Fruit fly (Drosophila melanogaster) whole organism, embryonic: ENCODE measurements around the gene CG1233.

ENCODE experiments used
- CG10431 ChIP-seq: fragments of 200-800 bp; sonication (Bioruptor generic); optimal IDR thresholded peaks from 3 replicates; lab custom pipeline; 2018; ENCODE audit warnings: missing biosample characterization, mild to moderate bottlenecking, missing genetic modification characterization
- CG10543 ChIP-seq: fragments of 200-800 bp; sonication (Bioruptor generic); optimal IDR thresholded peaks from 3 replicates; lab custom pipeline; 2017; ENCODE audit warnings: missing biosample characterization, mild to moderate bottlenecking, missing genetic modification characterization, moderate library complexity
- CG11247 ChIP-seq: fragments of 200-800 bp; sonication (Bioruptor generic); IDR thresholded peaks from 2 replicates; pipeline ENCODE4 v1.3.6; 2022; ENCODE audit warnings: missing biosample characterization, missing genetic modification characterization
- CG14667 ChIP-seq: fragments of 200-800 bp; sonication (Bioruptor generic); IDR thresholded peaks from 2 replicates; pipeline ENCODE4 v1.3.6; 2022; ENCODE audit warnings: missing biosample characterization, missing genetic modification characterization
- CG1602 ChIP-seq: fragments of 200-800 bp; sonication (Bioruptor generic); optimal IDR thresholded peaks from 3 replicates; lab custom pipeline; 2016; ENCODE audit warnings: missing biosample characterization, missing genetic modification characterization
- CG17802 ChIP-seq: fragments of 200-800 bp; sonication (Bioruptor generic); optimal IDR thresholded peaks from 2 replicates; lab custom pipeline; 2018; ENCODE audit warnings: missing biosample characterization, mild to moderate bottlenecking, missing genetic modification characterization, moderate library complexity
- CG2199 ChIP-seq: fragments of 200-800 bp; sonication (Bioruptor generic); IDR thresholded peaks from 3 replicates; pipeline ENCODE4 v1.3.6; 2022; ENCODE audit warnings: missing biosample characterization, missing genetic modification characterization
- CG3281 ChIP-seq: fragments of 200-800 bp; sonication (Bioruptor generic); optimal IDR thresholded peaks from 3 replicates; lab custom pipeline; 2017; ENCODE audit warnings: missing biosample characterization, mild to moderate bottlenecking, missing genetic modification characterization
- CG3726 ChIP-seq: fragments of 200-800 bp; sonication (Bioruptor generic); IDR thresholded peaks from 3 replicates; pipeline ENCODE4, ENCODE4 v1.3.6; 2022; ENCODE audit warnings: missing biosample characterization, missing genetic modification characterization
- CG4282 ChIP-seq: fragments of 200-800 bp; sonication (Bioruptor generic); optimal IDR thresholded peaks from 2 replicates; lab custom pipeline; 2016; ENCODE audit warnings: missing biosample characterization, missing genetic modification characterization
- CG4328 ChIP-seq: fragments of 200-800 bp; sonication (Bioruptor generic); optimal IDR thresholded peaks from 3 replicates; lab custom pipeline; 2017; ENCODE audit warnings: missing biosample characterization, missing genetic modification reagents, missing genetic modification characterization
- CG6683 ChIP-seq: fragments of 200-800 bp; sonication (Bioruptor generic); optimal IDR thresholded peaks from 2 replicates; lab custom pipeline; 2017; ENCODE audit warnings: missing biosample characterization, mild to moderate bottlenecking, missing genetic modification characterization, missing genetic modification reagents
- CG6813 ChIP-seq: fragments of 200-800 bp; sonication (Bioruptor generic); optimal IDR thresholded peaks from 2 replicates; lab custom pipeline; 2017; ENCODE audit warnings: missing biosample characterization, missing genetic modification characterization, mild to moderate bottlenecking, moderate library complexity, missing genetic modification reagents
- Fer1 ChIP-seq: fragments of 200-800 bp; sonication (Bioruptor generic); optimal IDR thresholded peaks from 2 replicates; lab custom pipeline; 2017; ENCODE audit warnings: missing biosample characterization, mild to moderate bottlenecking, missing genetic modification characterization
- Fer2 ChIP-seq: fragments of 200-800 bp; sonication (Bioruptor generic); optimal IDR thresholded peaks from 2 replicates; lab custom pipeline; 2018; ENCODE audit warnings: missing biosample characterization, mild to moderate bottlenecking, missing genetic modification characterization, moderate library complexity
- HLH4C ChIP-seq: fragments of 200-800 bp; sonication (Bioruptor generic); IDR thresholded peaks from 3 replicates; pipeline ENCODE4 v1.3.6; 2022; ENCODE audit warnings: missing biosample characterization, missing genetic modification characterization; ENCODE audit not compliant: partially characterized antibody
- Hmx ChIP-seq: fragments of 200-800 bp; sonication (Bioruptor generic); optimal IDR thresholded peaks from 2 replicates; lab custom pipeline; 2016; ENCODE audit warnings: missing biosample characterization, missing genetic modification characterization
- Hr78 ChIP-seq, 2 experiments: fragments of 200-800 bp in 1 of 2; fragments of >200 bp in 1 of 2; sonication (Bioruptor generic) in 1 of 2; optimal IDR thresholded peaks; 2 replicates each; lab custom pipeline; 2017 to 2019; ENCODE audit warnings: missing biosample characterization in 2 of 2, missing genetic modification characterization in 2 of 2, mild to moderate bottlenecking in 1 of 2, moderate library complexity in 1 of 2
- Meics ChIP-seq: fragments of 200-800 bp; sonication (Bioruptor generic); optimal IDR thresholded peaks from 2 replicates; lab custom pipeline; 2017; ENCODE audit warnings: missing biosample characterization, mild to moderate bottlenecking, missing genetic modification characterization
- Neu2 ChIP-seq: fragments of 200-800 bp; sonication (Bioruptor generic); optimal IDR thresholded peaks from 3 replicates; lab custom pipeline; 2016; ENCODE audit warnings: missing biosample characterization, missing genetic modification characterization, borderline replicate concordance
- Nf-YB ChIP-seq: fragments of 200-800 bp; sonication (Bioruptor generic); optimal IDR thresholded peaks from 3 replicates; lab custom pipeline; 2019; ENCODE audit warnings: missing biosample characterization, mild to moderate bottlenecking, missing genetic modification characterization, moderate library complexity
- Optix ChIP-seq: fragments of 200-800 bp; sonication (Bioruptor generic); IDR thresholded peaks from 3 replicates; pipeline ENCODE4 v1.3.6; 2022; ENCODE audit warnings: missing biosample characterization, missing genetic modification characterization
- Ptx1 ChIP-seq: fragments of 200-800 bp; sonication (Bioruptor generic); IDR thresholded peaks from 2 replicates; pipeline ENCODE4 v1.3.6; 2022; ENCODE audit warnings: missing biosample characterization, missing genetic modification characterization
- Scr ChIP-seq: fragments of 200-800 bp; sonication (Bioruptor generic); IDR thresholded peaks from 2 replicates; pipeline ENCODE4 v1.3.6; 2022; ENCODE audit warnings: missing biosample characterization, missing genetic modification characterization; ENCODE audit not compliant: partially characterized antibody
- Spps ChIP-seq: fragments of 200-800 bp; sonication (Bioruptor generic); optimal IDR thresholded peaks from 2 replicates; lab custom pipeline; 2018; ENCODE audit warnings: missing biosample characterization, mild to moderate bottlenecking, missing genetic modification characterization
- Sry-δ ChIP-seq: fragments of 200-800 bp; sonication (Bioruptor generic); optimal IDR thresholded peaks from 2 replicates; lab custom pipeline; 2016; ENCODE audit warnings: missing biosample characterization, missing genetic modification characterization
- Trl ChIP-seq, 3 experiments: fragments of >200 bp in 2 of 3; fragments of 200-800 bp in 1 of 3; sonication (Bioruptor generic) in 1 of 3; optimal IDR thresholded peaks; 2 replicates in 1 of 3; 3 replicates in 2 of 3; lab custom pipeline; 2016 to 2017; ENCODE audit warnings: missing biosample characterization in 1 of 3, missing genetic modification characterization in 1 of 3
- abd-A ChIP-seq: fragments of 200-800 bp; sonication (Bioruptor generic); optimal IDR thresholded peaks from 3 replicates; lab custom pipeline; 2019; ENCODE audit warnings: missing biosample characterization, mild to moderate bottlenecking, missing genetic modification characterization, moderate library complexity
- al ChIP-seq: fragments of 200-800 bp; sonication (Bioruptor generic); IDR thresholded peaks from 2 replicates; pipeline ENCODE4 v1.3.6; 2022; ENCODE audit warnings: missing biosample characterization, missing genetic modification characterization
- chinmo ChIP-seq: fragments of 200-800 bp; sonication (Bioruptor generic); IDR thresholded peaks from 4 replicates; pipeline ENCODE4 v1.3.6; 2022; ENCODE audit warnings: missing biosample characterization, missing genetic modification characterization; ENCODE audit not compliant: partially characterized antibody
- crc ChIP-seq: fragments of 200-800 bp; sonication (Bioruptor generic); optimal IDR thresholded peaks from 2 replicates; lab custom pipeline; 2016; ENCODE audit warnings: missing biosample characterization, missing genetic modification characterization
- da ChIP-seq: fragments of 200-800 bp; sonication (Bioruptor generic); optimal IDR thresholded peaks from 2 replicates; lab custom pipeline; 2016; ENCODE audit warnings: missing biosample characterization, missing genetic modification characterization
- eyg ChIP-seq: fragments of 200-800 bp; sonication (Bioruptor generic); optimal IDR thresholded peaks from 3 replicates; lab custom pipeline; 2016; ENCODE audit warnings: missing biosample characterization, missing genetic modification characterization
- gcm ChIP-seq: fragments of 200-800 bp; sonication (Bioruptor generic); optimal IDR thresholded peaks from 2 replicates; lab custom pipeline; 2019; ENCODE audit warnings: missing biosample characterization, mild to moderate bottlenecking, missing genetic modification characterization, moderate library complexity
- gem ChIP-seq: fragments of 200-800 bp; sonication (Bioruptor generic); optimal IDR thresholded peaks from 2 replicates; lab custom pipeline; 2019; ENCODE audit warnings: missing biosample characterization, mild to moderate bottlenecking, missing genetic modification characterization, moderate library complexity
- hb ChIP-seq: fragments of 200-800 bp; sonication (Bioruptor generic); IDR thresholded peaks from 3 replicates; pipeline ENCODE4 v1.3.6; 2022; ENCODE audit warnings: missing biosample characterization, missing genetic modification characterization; ENCODE audit not compliant: partially characterized antibody
- lab ChIP-seq: fragments of 200-800 bp; sonication (Bioruptor generic); optimal IDR thresholded peaks from 3 replicates; lab custom pipeline; 2017; ENCODE audit warnings: missing biosample characterization, missing genetic modification characterization, mild to moderate bottlenecking, moderate library complexity, missing genetic modification reagents
- lilli ChIP-seq: fragments of 200-800 bp; sonication (Bioruptor generic); optimal IDR thresholded peaks from 3 replicates; lab custom pipeline; 2016; ENCODE audit warnings: missing biosample characterization, missing genetic modification characterization
- lmd ChIP-seq: fragments of 200-800 bp; sonication (Bioruptor generic); IDR thresholded peaks from 2 replicates; pipeline ENCODE4 v1.3.6; 2022; ENCODE audit warnings: missing biosample characterization, missing genetic modification characterization
- otp ChIP-seq: fragments of 200-800 bp; sonication (Bioruptor generic); IDR thresholded peaks from 3 replicates; pipeline ENCODE4, ENCODE4 v1.3.6; 2022; ENCODE audit warnings: missing biosample characterization, missing genetic modification characterization
- phol ChIP-seq: fragments of 200-800 bp; sonication (Bioruptor generic); optimal IDR thresholded peaks from 3 replicates; lab custom pipeline; 2018; ENCODE audit warnings: missing biosample characterization, mild to moderate bottlenecking, missing genetic modification characterization, moderate library complexity
- pita ChIP-seq: fragments of 200-800 bp; sonication (Bioruptor generic); optimal IDR thresholded peaks from 2 replicates; lab custom pipeline; 2017; ENCODE audit warnings: missing biosample characterization, mild to moderate bottlenecking, missing genetic modification characterization
- ro ChIP-seq: fragments of 200-800 bp; sonication (Bioruptor generic); IDR thresholded peaks from 2 replicates; pipeline ENCODE4 v1.3.6; 2022; ENCODE audit warnings: missing biosample characterization, missing genetic modification characterization
- row ChIP-seq: fragments of 200-800 bp; sonication (Bioruptor generic); IDR thresholded peaks from 3 replicates; pipeline ENCODE4 v1.3.6; 2022; ENCODE audit warnings: missing biosample characterization, missing genetic modification characterization
- sens ChIP-seq: fragments of 200-800 bp; sonication (Bioruptor generic); peaks from one replicate; lab custom pipeline; 2016; ENCODE audit warnings: missing biosample characterization, missing genetic modification characterization
- slbo ChIP-seq: fragments of 200-800 bp; sonication (Bioruptor generic); IDR thresholded peaks from 2 replicates; pipeline ENCODE4 v1.3.6; 2022; ENCODE audit warnings: missing biosample characterization, missing genetic modification characterization
- slp2 ChIP-seq: fragments of 200-800 bp; sonication (Bioruptor generic); optimal IDR thresholded peaks from 2 replicates; lab custom pipeline; 2016; ENCODE audit warnings: missing biosample characterization, missing genetic modification characterization
- trh ChIP-seq: fragments of 200-800 bp; sonication (Bioruptor generic); optimal IDR thresholded peaks from 2 replicates; lab custom pipeline; 2016; ENCODE audit warnings: missing biosample characterization, missing genetic modification characterization
- zen2 ChIP-seq: fragments of 200-800 bp; sonication (Bioruptor generic); IDR thresholded peaks from 3 replicates; pipeline ENCODE4 v1.3.6; 2022; ENCODE audit warnings: missing biosample characterization, missing genetic modification characterization; ENCODE audit not compliant: partially characterized antibody

CG1233 gene

DNA sequence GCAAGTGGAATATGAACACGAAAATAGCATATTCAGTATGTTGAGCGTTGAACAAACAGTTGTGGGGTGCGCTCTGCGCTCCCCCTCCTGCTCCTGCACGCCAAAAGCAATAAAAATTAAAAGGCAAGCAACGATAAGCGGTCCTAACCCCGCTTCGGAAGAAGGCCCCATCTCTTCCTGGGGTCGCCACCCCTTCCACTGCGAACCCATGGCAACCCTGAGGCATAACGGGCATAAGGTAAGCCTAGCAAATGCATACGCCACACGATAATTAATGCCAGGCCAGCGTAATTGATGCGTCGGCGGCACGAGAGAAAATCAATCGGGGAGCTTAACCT, 12.9 kb upstream of the CG1233 start:
- TF ChIP-seq Optix, result 0 out of 3 replicates have a peak, but pooled peaks have one; percentile 3
- no peak for TF ChIP-seq crc
- peak; percentile 75; the same call in 1 of the 3 replicates for TF ChIP-seq CG2199 (GFP tag; lab: Robert Waterston, UW)
- TF ChIP-seq CG11247 (GFP tag; lab: Robert Waterston, UW), result peak; percentile 3; the same call in 1 of the 2 replicates
- peak; percentile 2; the same call in 1 of the 2 replicates for TF ChIP-seq CG14667 (GFP tag; lab: Robert Waterston, UW)
- TF ChIP-seq CG3726 (GFP tag; lab: Robert Waterston, UW), result 0 out of 3 replicates have a peak, but pooled peaks have one; percentile 2
- TF ChIP-seq ro (GFP tag; lab: Robert Waterston, UW), result 0 out of 2 replicates have a peak, but pooled peaks have one; percentile 2
- peak in 1 of 2 experiments; percentile 61 for TF ChIP-seq Hr78 (GFP tag; optimal IDR thresholded peaks at IDR 0.05; lab: Kevin White, UChicago)
- TF ChIP-seq CG4282 (GFP tag; lab: Kevin White, UChicago), result no peak

dm6 chr3L:349751-350150, 11.5 kb upstream of the CG1233 start:
- TF ChIP-seq Trl (optimal IDR thresholded peaks at IDR 0.05; lab: Kevin White, UChicago) (no peak), Trl (GFP tag; optimal IDR thresholded peaks at IDR 0.05; lab: Kevin White, UChicago) (no peak), row (GFP tag; lab: Robert Waterston, UW) (peak; percentile 49; the same call in 2 of the 3 replicates), Sry-δ (no peak), otp (no peak), slbo (GFP tag; lab: Robert Waterston, UW) (peak; percentile 35; the same call in 1 of the 2 replicates), CG1602 (GFP tag; lab: Kevin White, UChicago) (no peak), HLH4C (GFP tag; lab: Robert Waterston, UW) (no peak), Fer2 (tag; lab: Kevin White, UChicago) (no peak), gem (tag; lab: Kevin White, UChicago) (peak; percentile 5), gcm (GFP tag; lab: Kevin White, UChicago) (no peak), hb (GFP tag; lab: Robert Waterston, UW) (no peak), Hmx (GFP tag; lab: Kevin White, UChicago) (no peak), eyg (GFP tag; lab: Kevin White, UChicago) (no peak), Fer1 (no peak), CG10431 (no peak), lmd (GFP tag; lab: Robert Waterston, UW) (0 out of 2 replicates have a peak, but pooled peaks have one; percentile 6), zen2 (GFP tag; lab: Robert Waterston, UW) (no peak), Ptx1 (GFP tag; lab: Robert Waterston, UW) (no peak), Nf-YB (GFP tag; lab: Kevin White, UChicago) (no peak), phol (no peak), Scr (GFP tag; lab: Robert Waterston, UW) (no peak), CG10543 (GFP tag; lab: Kevin White, UChicago) (peak; percentile 58), CG17802 (tag; lab: Kevin White, UChicago) (no peak), lab (GFP tag; lab: Kevin White, UChicago) (peak; percentile 6), Spps (tag; lab: Kevin White, UChicago) (no peak), slp2 (no peak), al (GFP tag; lab: Robert Waterston, UW) (no peak), sens (GFP tag; lab: Kevin White, UChicago) (peak; percentile 84), CG4328 (GFP tag; lab: Kevin White, UChicago) (no peak), da (GFP tag; lab: Kevin White, UChicago) (no peak), CG6813 (peak; percentile 0), pita (no peak), lilli (GFP tag; lab: Kevin White, UChicago) (peak; percentile 33), chinmo (GFP tag; lab: Robert Waterston, UW) (0 out of 4 replicates have a peak, but pooled peaks have one; percentile 9), trh (GFP tag; lab: Kevin White, UChicago) (no peak), abd-A (no peak), Neu2 (no peak), CG3281 (GFP tag; lab: Kevin White, UChicago) (no peak), Meics (GFP tag; lab: Kevin White, UChicago) (peak; percentile 1), CG6683 (GFP tag; lab: Kevin White, UChicago) (no peak)
